Worm (Caenorhabditis elegans) whole organism, young adult: ENCODE results near the gene F09F7.6.
A peak's percentile ranks its signal among the peaks of the same experiment; 100 is the strongest.

Experiments
- efl-1 ChIP-seq: fragments of 150-350 bp; optimal IDR thresholded peaks from 2 replicates; lab custom pipeline; 2014; ENCODE audit warnings: missing biosample characterization, missing genetic modification reagents, missing genetic modification characterization
- him-1 ChIP-seq: sonication (generic microtip); optimal IDR thresholded peaks from 2 replicates; lab custom pipeline; 2016; ENCODE audit warnings: missing genotype, missing genetic modification reagents, missing genetic modification characterization, missing compliant biosample characterization
- nhr-27 ChIP-seq: fragments of 200-800 bp; sonication (Bioruptor generic); optimal IDR thresholded peaks from 2 replicates; lab custom pipeline; 2018; ENCODE audit warnings: mild to moderate bottlenecking, missing genetic modification characterization, moderate library complexity, missing compliant biosample characterization
- unc-62 ChIP-seq: fragments of 150-350 bp; optimal IDR thresholded peaks from 2 replicates; lab custom pipeline; 2014; ENCODE audit warnings: missing biosample characterization, missing genetic modification reagents, missing genetic modification characterization

ce11 chrIII:5502915-5503575, 48.9 kb downstream of the F09F7.6 start:
- TF ChIP-seq unc-62 (GFP tag; lab: Kevin White, UChicago) (peak; percentile 68), nhr-27 (tag; lab: Kevin White, UChicago) (no peak), efl-1 (GFP tag; lab: Kevin White, UChicago) (no peak), him-1 (tag; lab: Kevin White, UChicago) (no peak)
